Fruit fly (Drosophila melanogaster): ENCODE data around the gene CG11668.

- TF ChIP-seq psq (GFP tag; optimal IDR thresholded peaks at IDR 0.05) (no peak), brk (GFP tag; optimal IDR thresholded peaks at IDR 0.05) (peak; percentile 60), Hnf4 (GFP tag; optimal IDR thresholded peaks at IDR 0.05) (no peak), h (GFP tag; optimal IDR thresholded peaks at IDR 0.05) (no peak), Hr83 (GFP tag; optimal IDR thresholded peaks at IDR 0.05; ENCODE audit: poor library complexity, severe bottlenecking) (no peak), pan (optimal IDR thresholded peaks at IDR 0.05) (no peak), ey (GFP tag; optimal IDR thresholded peaks at IDR 0.05) (no peak), usp (GFP tag; optimal IDR thresholded peaks at IDR 0.05) (no peak), CG32264 (GFP tag; optimal IDR thresholded peaks at IDR 0.05) (no peak), woc (GFP tag; optimal IDR thresholded peaks at IDR 0.05) (no peak), Abd-B (GFP tag; optimal IDR thresholded peaks at IDR 0.05) (no peak), HLH106 (tag; optimal IDR thresholded peaks at IDR 0.05) (peak; percentile 19), sv (GFP tag; optimal IDR thresholded peaks at IDR 0.05) (no peak)
Observed at dm6 chr3R:13078263-13078662, 40.1 kb downstream of the CG11668 start.

Data from whole organism, wandering third instar larva.